Worm (Caenorhabditis elegans): Measurements from ENCODE around the gene gas-1.

The gas-1 gene

ce11 chrX:15539299-15539698, 50.9 kb downstream of the gas-1 start:
- TF ChIP-seq elt-2 (tag; optimal IDR thresholded peaks at IDR 0.05) (no peak), aly-2 (tag; optimal IDR thresholded peaks at IDR 0.05) (no peak)

DNA sequence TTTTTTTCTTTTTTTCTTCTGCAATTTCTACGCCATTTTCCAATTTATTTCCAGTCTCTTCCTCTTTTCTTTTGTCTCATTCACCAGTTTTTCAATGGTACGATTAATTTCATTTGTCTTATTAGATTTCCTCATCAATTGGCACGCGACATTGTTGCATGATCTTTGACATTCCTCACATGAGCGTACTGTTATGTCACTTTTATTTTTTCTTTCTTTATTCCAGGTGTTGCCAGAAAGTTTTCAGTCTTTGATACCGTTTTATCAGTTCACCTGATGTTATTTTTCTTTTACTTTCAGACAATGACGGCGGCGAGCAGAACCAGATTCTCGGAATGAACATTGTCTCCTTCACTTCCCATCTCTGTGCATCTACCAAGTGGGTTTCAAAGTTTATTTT, 52.8 kb downstream of the gas-1 start, which contains the start of the genes olrn-1 and C02C6.14:
TSS of gene olrn-1 (plus strand) at position 301 of the 400 bp plus-strand sequence.
TSS of gene C02C6.14 (plus strand) at position 304 of the 400 bp plus-strand sequence.
- no peak for TF ChIP-seq daf-12 (tag; optimal IDR thresholded peaks at IDR 0.05)
- TF ChIP-seq snpc-4 (tag; optimal IDR thresholded peaks at IDR 0.05), result no peak
- TF ChIP-seq nhr-11 (tag; optimal IDR thresholded peaks at IDR 0.05), result no peak
- TF ChIP-seq nhr-25 (tag; optimal IDR thresholded peaks at IDR 0.05), result no peak
- TF ChIP-seq elt-3 (tag; optimal IDR thresholded peaks at IDR 0.05), result no peak

Data from whole organism, L3 larva.